Worm (Caenorhabditis elegans) whole organism, young adult: ENCODE measurements around the gene rpl-29.

ENCODE experiments used
- attf-3 ChIP-seq: fragments of 200-800 bp; sonication (Bioruptor generic); conservative IDR thresholded peaks from 2 replicates; pipeline ENCODE4 v1.3.6; 2022; ENCODE audit warnings: missing genetic modification reagents, missing genetic modification characterization, missing compliant biosample characterization
- attf-6 ChIP-seq: fragments of 200-800 bp; sonication (Bioruptor generic); IDR thresholded peaks from 2 replicates; pipeline ENCODE4 v1.3.6; 2022; ENCODE audit warnings: missing genetic modification reagents, missing genetic modification characterization, missing compliant biosample characterization
- hsf-1 ChIP-seq: fragments of 200-800 bp; sonication (Bioruptor generic); IDR thresholded peaks from 2 replicates; pipeline ENCODE4 v1.3.6; 2022; ENCODE audit warnings: missing genetic modification reagents, missing genetic modification characterization, missing compliant biosample characterization

Gene rpl-29

DNA sequence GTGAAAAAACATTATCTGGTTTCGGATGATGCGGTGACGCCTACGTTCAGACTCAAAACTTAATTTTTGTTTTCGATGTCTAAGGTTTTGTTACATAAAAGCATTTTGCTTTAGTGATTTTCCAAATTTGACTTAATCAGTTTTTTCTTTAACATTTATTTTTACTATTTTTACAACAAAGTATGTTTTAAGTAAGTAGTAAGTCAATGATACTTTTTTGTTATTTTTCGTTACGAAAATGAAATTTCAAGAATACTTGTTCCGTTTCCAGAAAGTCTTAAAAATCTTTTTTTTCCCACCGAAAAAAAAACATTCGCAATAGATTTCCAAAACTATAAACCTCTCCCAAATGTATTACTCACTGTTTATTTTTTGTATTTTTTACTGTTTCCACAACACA lies 45.6 kb downstream of the rpl-29 start:
- TF ChIP-seq attf-6 (GFP tag; lab: Robert Waterston, UW) (0 out of 2 replicates have a peak, but pooled peaks have one; percentile 36), attf-3 (no peak)

DNA sequence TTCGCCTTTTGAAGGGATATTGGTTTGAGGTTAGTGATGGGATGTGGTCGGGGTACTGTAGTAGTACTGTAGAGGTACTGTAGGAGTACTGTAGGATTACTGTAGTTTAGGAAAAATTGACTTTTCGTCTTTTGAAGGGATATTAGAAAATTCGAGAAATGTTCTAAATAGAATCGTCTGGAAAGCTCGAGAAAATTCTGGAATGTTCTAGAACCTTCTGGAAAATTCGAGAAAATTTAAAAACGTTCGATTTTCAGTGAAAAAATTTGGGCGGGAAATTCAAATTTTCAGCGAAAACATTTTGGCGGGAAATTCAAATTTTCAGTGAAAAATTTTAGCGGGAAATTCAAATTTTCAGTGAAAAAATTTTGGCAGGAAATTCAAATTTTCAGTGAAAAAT lies 47.5 kb downstream of the rpl-29 start:
- peak; percentile 90 for TF ChIP-seq hsf-1 (GFP tag; lab: Robert Waterston, UW)
- TF ChIP-seq, all 124 proteins: peak for 1; not testable (repeated sequence) for 123
